Worm (Caenorhabditis elegans) whole organism, mixed stage, embryonic: ENCODE data around the gene apc-17.
A peak's percentile ranks its signal among the peaks of the same experiment; 100 is the strongest.

Experiments used
- bed-3 ChIP-seq: fragments of 200-800 bp; sonication (Bioruptor generic); optimal IDR thresholded peaks from 3 replicates; lab custom pipeline; 2018; ENCODE audit warnings: mild to moderate bottlenecking, missing genetic modification characterization, moderate library complexity, missing compliant biosample characterization
- ces-1 ChIP-seq: fragments of 150-350 bp; optimal IDR thresholded peaks from 2 replicates; lab custom pipeline; 2014; ENCODE audit warnings: missing biosample characterization, missing genetic modification reagents, missing genetic modification characterization
- lin-13 ChIP-seq: fragments of 150-350 bp; optimal IDR thresholded peaks from 2 replicates; lab custom pipeline; 2014; ENCODE audit warnings: missing biosample characterization, missing genetic modification characterization
- mep-1 ChIP-seq: fragments of 150-350 bp; optimal IDR thresholded peaks from 2 replicates; lab custom pipeline; 2017; ENCODE audit warnings: missing biosample characterization, missing genetic modification reagents, missing genetic modification characterization, inconsistent platforms
- pha-4 ChIP-seq: fragments of 150-350 bp; optimal IDR thresholded peaks from 2 replicates; lab custom pipeline; 2018; ENCODE audit warnings: missing biosample characterization, missing genetic modification reagents, missing genetic modification characterization
- unc-62 ChIP-seq: fragments of 150-350 bp; optimal IDR thresholded peaks from 2 replicates; lab custom pipeline; 2014; ENCODE audit warnings: missing biosample characterization, missing genetic modification reagents, missing genetic modification characterization
- ztf-11 ChIP-seq: fragments of 150-350 bp; optimal IDR thresholded peaks from 2 replicates; lab custom pipeline; 2014; ENCODE audit warnings: missing biosample characterization, missing genetic modification characterization

ce11 chrII:11105981-11106711 lies 1.8 kb upstream of the apc-17 start, which contains the start of gene nasp-1:
- TF ChIP-seq pha-4 (no peak), ztf-11 (no peak), mep-1 (tag; lab: Kevin White, UChicago) (no peak), bed-3 (no peak), lin-13 (peak; percentile 12), ces-1 (no peak), unc-62 (GFP tag; lab: Kevin White, UChicago) (no peak)
